Fruit fly (Drosophila melanogaster) whole organism, wandering third instar larva: ENCODE results near the gene IFT43.

Experiments used
- Hnf4 ChIP-seq: fragments of 200-800 bp; sonication (Bioruptor generic); optimal IDR thresholded peaks from 2 replicates; lab custom pipeline; 2016; ENCODE audit warnings: missing biosample characterization, mild to moderate bottlenecking, missing genetic modification characterization
- Mio ChIP-seq: sonication (Bioruptor generic); optimal IDR thresholded peaks from 2 replicates; lab custom pipeline; 2016; ENCODE audit warnings: missing biosample characterization, missing genetic modification characterization
- lola ChIP-seq: fragments of >200 bp; optimal IDR thresholded peaks from 2 replicates; lab custom pipeline; 2017; ENCODE audit warnings: missing biosample characterization, missing genetic modification characterization

DNA sequence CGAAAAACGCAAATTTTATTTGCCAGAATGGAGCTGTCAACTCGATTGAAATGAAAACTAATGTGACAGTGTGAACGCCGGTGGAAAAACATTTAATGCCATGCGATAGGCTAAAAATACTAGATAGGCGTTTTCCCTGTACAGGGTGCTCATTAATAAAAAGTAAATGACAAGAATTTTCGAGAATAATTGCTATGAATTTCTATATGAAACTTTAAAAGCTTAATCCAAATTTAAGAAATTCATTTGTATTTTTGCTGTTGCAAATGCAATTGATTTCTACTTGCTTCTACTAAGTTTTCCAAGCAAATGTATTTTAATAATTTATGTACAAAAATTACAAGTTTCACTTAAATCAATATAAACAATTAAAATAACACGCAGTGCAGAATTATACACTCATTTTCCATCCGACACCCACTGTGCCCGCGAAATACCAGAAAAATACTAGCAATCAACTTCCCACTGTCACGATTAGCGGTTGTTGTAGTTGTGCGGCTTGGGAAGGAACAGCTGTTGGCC, 27.1 kb upstream of the IFT43 start, which contains the start of gene Pih1D1:
- TF ChIP-seq Mio (GFP tag; lab: Kevin White, UChicago) = peak; percentile 45
- TF ChIP-seq Hnf4 (GFP tag; lab: Kevin White, UChicago) = peak; percentile 85
- no peak for TF ChIP-seq lola (GFP tag; lab: Kevin White, UChicago)
